Fruit fly (Drosophila melanogaster) whole organism: Measurements from ENCODE around the gene CG43915.

ENCODE experiments used
- CG8478 ChIP-seq: fragments of >200 bp; optimal IDR thresholded peaks from 2 replicates; lab custom pipeline; 2018; ENCODE audit warnings: inconsistent platforms
- Dll ChIP-seq: fragments of >200 bp; optimal IDR thresholded peaks from 2 replicates; lab custom pipeline; 2017
- EcR ChIP-seq, 2 experiments: fragments of >200 bp; optimal IDR thresholded peaks; 2 replicates each; lab custom pipeline; 2017; ENCODE audit warnings: missing biosample characterization in 2 of 2, missing genetic modification characterization in 2 of 2, missing genetic modification reagents in 2 of 2
- pan ChIP-seq: fragments of >200 bp; optimal IDR thresholded peaks from 2 replicates; lab custom pipeline; 2017
- psq ChIP-seq: fragments of >200 bp; optimal IDR thresholded peaks from 2 replicates; lab custom pipeline; 2017
- usp ChIP-seq: fragments of >200 bp; optimal IDR thresholded peaks from 2 replicates; lab custom pipeline; 2017; ENCODE audit warnings: missing biosample characterization, missing genetic modification characterization, mixed read lengths

CG43915 gene

dm6 chr3L:3972599-3972998 is at the start of gene CG43915:
Gene CG43915 (plus strand): TSS chr3L:3972899.
- TF ChIP-seq psq (lab: Kevin White, UChicago) (no peak), usp (GFP tag; lab: Kevin White, UChicago) (no peak), Dll (lab: Kevin White, UChicago) (no peak), EcR (GFP tag; optimal IDR thresholded peaks at IDR 0.05; lab: Kevin White, UChicago) (no peak), pan (no peak), CG8478 (lab: Kevin White, UChicago) (no peak)

dm6 chr3L:3923631-3924274 is 48.9 kb upstream of the CG43915 start:
- TF ChIP-seq psq (lab: Kevin White, UChicago) (no peak), EcR (GFP tag; optimal IDR thresholded peaks at IDR 0.05; lab: Kevin White, UChicago) (no peak), pan (no peak), usp (GFP tag; lab: Kevin White, UChicago) (no peak), CG8478 (lab: Kevin White, UChicago) (no peak), Dll (lab: Kevin White, UChicago) (no peak)

- no peak for TF ChIP-seq psq (lab: Kevin White, UChicago)
- no peak for TF ChIP-seq pan
- TF ChIP-seq EcR (GFP tag; optimal IDR thresholded peaks at IDR 0.05; lab: Kevin White, UChicago): no peak
- no peak for TF ChIP-seq Dll (lab: Kevin White, UChicago)
- no peak for TF ChIP-seq usp (GFP tag; lab: Kevin White, UChicago)
- TF ChIP-seq CG8478 (lab: Kevin White, UChicago): no peak
These were observed 47.2 kb upstream of the CG43915 start for dm6 chr3L:3925487-3925886.

DNA sequence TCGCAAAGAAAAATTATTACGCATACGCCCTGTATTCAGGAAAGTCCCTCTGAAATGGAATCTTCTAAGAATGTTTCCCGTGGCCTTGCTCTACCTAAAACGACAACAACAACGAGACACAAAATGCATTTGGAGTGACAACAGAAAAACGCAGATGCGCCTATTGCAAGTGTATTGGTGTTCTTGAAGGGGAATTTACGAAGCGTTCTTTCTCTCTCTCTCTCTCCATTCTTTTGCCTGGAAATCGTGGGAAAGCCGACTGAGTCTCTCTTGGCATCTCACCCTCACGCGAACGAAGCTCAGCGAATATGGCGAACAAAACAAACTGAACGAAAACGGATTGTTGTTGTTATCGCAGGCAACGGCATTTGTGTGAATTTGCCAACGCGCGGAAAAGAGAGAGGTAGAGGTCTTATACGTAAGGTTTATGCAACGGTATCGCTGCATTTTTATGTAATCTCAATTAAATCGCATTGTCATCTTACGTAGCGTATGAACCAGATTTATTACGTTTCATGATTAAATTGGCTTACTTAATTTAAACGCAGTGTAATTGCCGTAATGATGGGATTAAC is 46.4 kb upstream of the CG43915 start:
- TF ChIP-seq pan: peak; percentile 8
- no peak for TF ChIP-seq usp (GFP tag; lab: Kevin White, UChicago)
- TF ChIP-seq EcR (GFP tag; optimal IDR thresholded peaks at IDR 0.05; lab: Kevin White, UChicago): no peak
- TF ChIP-seq Dll (lab: Kevin White, UChicago): no peak
- no peak for TF ChIP-seq psq (lab: Kevin White, UChicago)

DNA sequence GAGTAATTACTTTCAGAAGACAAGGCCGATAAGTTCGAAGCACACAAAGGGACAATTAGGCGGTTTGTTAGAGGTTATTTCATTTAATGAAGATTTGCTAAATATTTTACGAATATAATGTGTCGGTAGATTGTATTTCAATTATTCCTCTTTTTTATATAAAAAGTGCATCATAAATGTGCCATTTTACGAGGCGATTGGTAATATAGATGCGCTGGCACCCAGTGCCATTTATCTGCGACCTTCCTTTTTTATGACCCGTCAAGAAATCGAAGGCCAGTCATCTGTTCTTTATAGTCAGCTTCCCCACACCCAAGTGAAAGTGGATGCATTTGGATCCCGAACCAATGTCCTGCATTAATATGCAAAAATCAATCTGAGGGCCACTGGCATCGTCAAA is 45.2 kb upstream of the CG43915 start:
- TF ChIP-seq pan: no peak
- TF ChIP-seq CG8478 (lab: Kevin White, UChicago): no peak
- no peak for TF ChIP-seq usp (GFP tag; lab: Kevin White, UChicago)
- TF ChIP-seq psq (lab: Kevin White, UChicago): no peak
- no peak for TF ChIP-seq Dll (lab: Kevin White, UChicago)

- TF ChIP-seq usp (GFP tag; lab: Kevin White, UChicago) (no peak), psq (lab: Kevin White, UChicago) (no peak), pan (no peak), EcR (GFP tag; optimal IDR thresholded peaks at IDR 0.05; lab: Kevin White, UChicago) (no peak), Dll (lab: Kevin White, UChicago) (no peak), CG8478 (lab: Kevin White, UChicago) (no peak)
These were observed 44.3 kb upstream of the CG43915 start for dm6 chr3L:3928205-3928942.

DNA sequence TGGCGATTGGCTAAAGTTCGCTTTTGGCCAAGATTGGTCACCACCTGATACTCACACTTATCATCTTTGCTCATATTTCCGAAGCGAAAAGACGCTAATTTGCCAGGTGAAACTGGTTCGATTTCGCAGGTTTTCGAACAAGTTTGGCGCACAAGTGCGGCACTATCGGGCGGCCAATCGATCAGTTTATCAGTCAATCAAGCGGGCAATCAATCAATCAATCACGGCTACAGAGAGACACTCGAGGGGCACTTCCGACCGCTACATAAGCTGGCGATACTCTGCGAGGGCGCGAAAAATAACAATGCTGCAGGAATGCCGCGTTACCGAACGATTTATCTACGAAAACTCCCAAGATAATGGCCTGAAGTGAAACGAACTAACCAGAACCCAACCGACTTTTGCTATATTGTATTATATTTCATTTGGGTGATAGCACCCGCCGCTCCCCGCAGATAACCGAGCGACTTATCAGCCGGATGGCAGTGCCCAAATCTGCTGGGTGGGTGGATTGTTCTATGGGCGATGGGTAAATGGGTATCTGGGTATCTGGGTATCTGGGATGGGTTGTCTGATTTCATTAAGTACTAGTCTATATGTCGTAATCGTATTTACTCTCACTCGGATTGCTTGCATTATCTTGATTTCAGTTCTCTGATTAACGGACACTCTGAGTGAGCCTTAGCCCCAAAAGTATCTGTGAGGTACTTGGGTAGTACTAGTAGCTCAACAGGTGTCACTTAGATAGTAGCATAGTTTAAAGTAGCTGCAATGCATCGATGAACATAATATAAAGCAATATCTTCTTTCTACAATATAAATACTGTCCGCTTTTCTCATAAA is 43.5 kb upstream of the CG43915 start:
- no peak for TF ChIP-seq usp (GFP tag; lab: Kevin White, UChicago)
- no peak for TF ChIP-seq Dll (lab: Kevin White, UChicago)
- TF ChIP-seq psq (lab: Kevin White, UChicago): no peak
- TF ChIP-seq pan: no peak
- TF ChIP-seq CG8478 (lab: Kevin White, UChicago): no peak
- no peak for TF ChIP-seq EcR (GFP tag; optimal IDR thresholded peaks at IDR 0.05; lab: Kevin White, UChicago)

DNA sequence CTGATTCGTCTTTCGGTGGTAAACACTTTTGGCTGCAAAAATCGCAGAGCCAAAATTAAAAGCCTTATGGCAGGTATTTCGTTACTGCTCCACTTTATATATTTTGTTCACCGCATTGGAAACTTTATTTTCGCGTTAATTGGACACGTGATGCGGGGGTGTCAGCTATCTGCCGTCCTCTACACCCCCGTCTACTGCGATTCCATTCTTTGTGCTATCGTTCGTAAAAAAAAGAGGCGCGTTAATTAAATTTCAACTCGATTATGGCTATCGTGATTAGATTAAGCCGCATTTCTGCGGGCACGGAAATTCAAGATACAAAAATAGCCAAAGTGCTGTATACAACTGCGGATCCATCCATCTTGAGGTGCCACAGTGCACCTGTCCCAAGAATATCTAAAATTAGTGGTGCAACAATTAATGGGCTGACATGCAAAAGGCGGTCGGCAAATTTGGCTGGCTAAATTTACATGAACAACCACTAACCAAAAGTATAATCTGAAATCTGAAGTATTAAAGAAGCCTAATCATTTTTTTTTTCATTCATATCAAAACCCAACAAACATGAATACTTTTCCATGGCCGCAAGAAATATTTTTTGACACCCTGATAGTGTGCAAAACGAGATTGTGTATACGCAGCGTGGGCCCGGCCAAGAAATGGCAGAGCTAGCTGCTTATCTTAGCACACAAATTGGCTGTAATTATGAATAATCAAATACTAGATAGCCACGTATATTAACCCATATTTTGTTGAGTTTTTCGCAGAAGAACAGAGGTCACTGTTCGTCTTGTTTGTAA is 42.5 kb upstream of the CG43915 start:
- TF ChIP-seq pan (no peak), EcR (GFP tag; optimal IDR thresholded peaks at IDR 0.05; lab: Kevin White, UChicago) (no peak), CG8478 (lab: Kevin White, UChicago) (no peak), Dll (lab: Kevin White, UChicago) (no peak), usp (GFP tag; lab: Kevin White, UChicago) (no peak), psq (lab: Kevin White, UChicago) (no peak)

- TF ChIP-seq psq (lab: Kevin White, UChicago): no peak
These were observed 41.8 kb upstream of the CG43915 start for dm6 chr3L:3930930-3931329.

DNA sequence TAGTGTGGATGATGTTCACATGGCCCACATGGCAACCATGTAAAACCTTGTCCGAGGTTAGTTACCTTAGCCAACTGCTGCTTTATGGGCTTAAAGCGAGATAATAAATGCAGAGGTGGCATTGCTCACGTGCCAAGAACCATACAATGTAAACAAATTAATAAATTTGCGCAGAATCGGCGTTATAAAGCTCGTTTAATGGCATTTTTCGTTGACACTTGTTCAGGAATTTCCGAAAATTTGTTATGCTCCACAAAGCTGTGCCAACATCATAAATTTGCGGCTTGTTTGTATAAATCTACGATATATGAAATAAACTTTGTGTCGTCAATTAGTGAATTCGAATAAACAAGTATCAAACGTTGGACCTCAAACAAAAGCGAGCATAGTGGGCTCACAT is 40.9 kb upstream of the CG43915 start:
- TF ChIP-seq psq (lab: Kevin White, UChicago) (no peak), pan (no peak), CG8478 (lab: Kevin White, UChicago) (no peak), EcR (GFP tag; optimal IDR thresholded peaks at IDR 0.05; lab: Kevin White, UChicago) (no peak), usp (GFP tag; lab: Kevin White, UChicago) (no peak), Dll (lab: Kevin White, UChicago) (no peak)
